ENCODE assay signal across 1 fruit fly cellular context in the genomic region with DNA sequence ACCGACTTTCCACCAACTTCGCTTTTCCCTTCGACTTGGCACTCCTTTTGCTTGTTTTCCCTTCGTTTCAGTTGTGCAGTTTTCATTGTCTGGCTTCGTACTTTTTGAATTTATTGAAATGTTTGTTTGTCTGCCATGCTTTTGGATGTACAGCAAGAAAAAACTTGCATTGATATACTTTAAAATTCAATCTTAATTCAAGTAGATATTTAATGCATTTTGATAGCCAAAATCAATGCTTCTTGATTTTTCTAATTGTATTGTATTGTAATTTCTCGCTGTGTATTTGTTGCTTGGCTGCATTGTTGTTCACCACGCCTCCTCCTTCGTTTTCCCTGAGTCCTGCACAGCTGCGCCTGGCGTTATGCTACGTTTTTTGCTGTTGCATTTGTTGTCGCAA.
TF ChIP-seq lines count a peak whose summit lies in the region.

No protein-coding gene starts in this region.

TF ChIP-seq in whole organism, prepupa, 60 proteins besides CTCF, POLR2A, EP300 and RAD21 (continued from another document):
- TF ChIP-seq CG6792 (GFP tag; optimal IDR thresholded peaks at IDR 0.05; lab: Kevin White, UChicago) (no peak), topi (GFP tag; optimal IDR thresholded peaks at IDR 0.05; lab: Kevin White, UChicago) (peak; percentile 15), CG1621 (tag; optimal IDR thresholded peaks at IDR 0.05; lab: Kevin White, UChicago) (peak; percentile 18), CG10631 (GFP tag; optimal IDR thresholded peaks at IDR 0.05; lab: Kevin White, UChicago) (peak; percentile 40), spab (GFP tag; optimal IDR thresholded peaks at IDR 0.05; lab: Kevin White, UChicago) (peak; percentile 6), Hr39 (GFP tag; optimal IDR thresholded peaks at IDR 0.05; lab: Kevin White, UChicago) (peak; percentile 14), OdsH (GFP tag; optimal IDR thresholded peaks at IDR 0.05; lab: Kevin White, UChicago) (peak; percentile 1), esn (GFP tag; optimal IDR thresholded peaks at IDR 0.05; lab: Kevin White, UChicago) (peak; percentile 5), CG10669 (GFP tag; optimal IDR thresholded peaks at IDR 0.05; lab: Kevin White, UChicago) (peak; percentile 42), CG6854 (GFP tag; optimal IDR thresholded peaks at IDR 0.05; lab: Kevin White, UChicago) (no peak), CG32006 (GFP tag; optimal IDR thresholded peaks at IDR 0.05; lab: Kevin White, UChicago) (peak; percentile 56), pdm3 (GFP tag; optimal IDR thresholded peaks at IDR 0.05; lab: Kevin White, UChicago) (peak; percentile 24), CG11902 (GFP tag; optimal IDR thresholded peaks at IDR 0.05; lab: Kevin White, UChicago) (no peak), CG8319 (GFP tag; optimal IDR thresholded peaks at IDR 0.05; lab: Kevin White, UChicago) (no peak)
